Fruit fly (Drosophila melanogaster) whole organism, wandering third instar larva: Measurements from ENCODE around the gene Delta.

ENCODE experiments used
- CG32264 ChIP-seq: fragments of 200-800 bp; sonication (Bioruptor generic); optimal IDR thresholded peaks from 2 replicates; lab custom pipeline; 2016; ENCODE audit warnings: missing biosample characterization, missing genetic modification characterization
- CG9705 ChIP-seq: fragments of 200-800 bp; sonication (Bioruptor generic); optimal IDR thresholded peaks from 2 replicates; lab custom pipeline; 2018; ENCODE audit warnings: missing biosample characterization, mild to moderate bottlenecking, missing genetic modification characterization
- CrebA ChIP-seq: fragments of 200-800 bp; sonication (Bioruptor generic); optimal IDR thresholded peaks from 2 replicates; lab custom pipeline; 2016; ENCODE audit warnings: missing biosample characterization, mild to moderate bottlenecking, missing genetic modification characterization, borderline replicate concordance
- Dfd ChIP-seq: fragments of >200 bp; optimal IDR thresholded peaks from 2 replicates; lab custom pipeline; 2017; ENCODE audit warnings: missing biosample characterization, missing genetic modification characterization
- Dif ChIP-seq: fragments of 200-275, 200-300 bp; sonication (Bioruptor generic); optimal IDR thresholded peaks from 2 replicates; lab custom pipeline; 2018; ENCODE audit warnings: missing biosample characterization, missing genetic modification characterization; ENCODE audit not compliant: partially characterized antibody
- GATAd ChIP-seq: sonication (Bioruptor generic); optimal IDR thresholded peaks from 2 replicates; lab custom pipeline; 2016; ENCODE audit warnings: missing biosample characterization, missing genetic modification characterization
- HLH106 ChIP-seq: fragments of 200-800 bp; optimal IDR thresholded peaks from 3 replicates; lab custom pipeline; 2019; ENCODE audit warnings: missing biosample characterization, mild to moderate bottlenecking, missing genetic modification characterization, moderate library complexity
- Hr78 ChIP-seq: fragments of >200 bp; optimal IDR thresholded peaks from 2 replicates; lab custom pipeline; 2017; ENCODE audit warnings: missing biosample characterization, missing genetic modification characterization
- Hr83 ChIP-seq: fragments of 200-300 bp; sonication (Bioruptor generic); optimal IDR thresholded peaks from 2 replicates; lab custom pipeline; 2016; ENCODE audit warnings: missing biosample characterization, mild to moderate bottlenecking, missing genetic modification characterization, moderate library complexity; ENCODE audit not compliant: poor library complexity, severe bottlenecking
- Jra ChIP-seq: sonication (Bioruptor generic); optimal IDR thresholded peaks from 2 replicates; lab custom pipeline; 2016; ENCODE audit warnings: missing biosample characterization, missing genetic modification characterization
- Mio ChIP-seq: sonication (Bioruptor generic); optimal IDR thresholded peaks from 2 replicates; lab custom pipeline; 2016; ENCODE audit warnings: missing biosample characterization, missing genetic modification characterization
- Myc ChIP-seq: fragments of >200 bp; optimal IDR thresholded peaks from 2 replicates; lab custom pipeline; 2017
- N ChIP-seq: fragments of >200 bp; optimal IDR thresholded peaks from 2 replicates; lab custom pipeline; 2018; ENCODE audit warnings: missing biosample characterization, missing external identifiers, missing genetic modification characterization
- Rel ChIP-seq, 2 experiments: fragments of 200-800 bp; sonication (Bioruptor generic) in 1 of 2; optimal IDR thresholded peaks; 2 replicates in 1 of 2; 3 replicates in 1 of 2; lab custom pipeline; 2016 to 2019; ENCODE audit warnings: mild to moderate bottlenecking in 2 of 2, missing biosample characterization in 2 of 2, missing genetic modification characterization in 2 of 2, moderate library complexity in 1 of 2
- Sp1 ChIP-seq: fragments of 200-800 bp; sonication (Bioruptor generic); optimal IDR thresholded peaks from 3 replicates; lab custom pipeline; 2019; ENCODE audit warnings: missing biosample characterization, mild to moderate bottlenecking, missing genetic modification characterization, moderate library complexity
- Vsx2 ChIP-seq: fragments of 200-300, 225-300 bp; sonication (Bioruptor generic); optimal IDR thresholded peaks from 2 replicates; lab custom pipeline; 2018; ENCODE audit warnings: missing biosample characterization, missing genetic modification characterization; ENCODE audit not compliant: partially characterized antibody
- br ChIP-seq: fragments of 200-800 bp; sonication (Bioruptor generic); optimal IDR thresholded peaks from 2 replicates; lab custom pipeline; 2016; ENCODE audit warnings: missing biosample characterization, missing genetic modification characterization
- brk ChIP-seq: fragments of 200-800 bp; sonication (Bioruptor generic); optimal IDR thresholded peaks from 2 replicates; lab custom pipeline; 2016; ENCODE audit warnings: missing biosample characterization, mild to moderate bottlenecking, missing genetic modification characterization
- dl ChIP-seq, 2 experiments: fragments of 175-275, 200-275 bp in 1 of 2; fragments of 200-275 bp in 1 of 2; sonication (Bioruptor generic); optimal IDR thresholded peaks; lab custom pipeline; 2018; ENCODE audit warnings: mild to moderate bottlenecking in 2 of 2, missing biosample characterization in 2 of 2, missing genetic modification characterization in 2 of 2, moderate library complexity in 2 of 2; ENCODE audit not compliant: partially characterized antibody in 2 of 2, insufficient read depth in 1 of 2
- dmrt93B ChIP-seq: fragments of 200-800 bp; sonication (Bioruptor generic); optimal IDR thresholded peaks from 2 replicates; lab custom pipeline; 2018; ENCODE audit warnings: missing biosample characterization, mild to moderate bottlenecking, missing genetic modification characterization
- dsf ChIP-seq: sonication (Bioruptor generic); optimal IDR thresholded peaks from 2 replicates; lab custom pipeline; 2016; ENCODE audit warnings: missing biosample characterization, missing genetic modification characterization, borderline replicate concordance
- foxo ChIP-seq, 2 experiments: fragments of 200-800 bp; sonication (Bioruptor generic); optimal IDR thresholded peaks; 2 replicates in 1 of 2; 3 replicates in 1 of 2; lab custom pipeline; 2016 to 2017; ENCODE audit warnings: missing biosample characterization in 2 of 2, missing genetic modification characterization in 2 of 2
- fru ChIP-seq: fragments of 200-800 bp; sonication (Bioruptor generic); optimal IDR thresholded peaks from 3 replicates; lab custom pipeline; 2016; ENCODE audit warnings: missing biosample characterization, mild to moderate bottlenecking, missing genetic modification characterization
- h ChIP-seq: fragments of 200-800 bp; sonication (Bioruptor generic); optimal IDR thresholded peaks from 3 replicates; lab custom pipeline; 2016; ENCODE audit warnings: missing biosample characterization, mild to moderate bottlenecking, missing genetic modification characterization
- jim ChIP-seq: fragments of 175-275, 200-325 bp; sonication (Bioruptor generic); optimal IDR thresholded peaks from 2 replicates; lab custom pipeline; 2016; ENCODE audit warnings: missing biosample characterization, mild to moderate bottlenecking, missing genetic modification characterization
- lola ChIP-seq: fragments of >200 bp; optimal IDR thresholded peaks from 2 replicates; lab custom pipeline; 2017; ENCODE audit warnings: missing biosample characterization, missing genetic modification characterization
- pan ChIP-seq: fragments of >200 bp; optimal IDR thresholded peaks from 2 replicates; lab custom pipeline; 2017
- psq ChIP-seq: fragments of 200-800 bp; sonication (Bioruptor generic); optimal IDR thresholded peaks from 3 replicates; lab custom pipeline; 2017; ENCODE audit warnings: missing biosample characterization, mild to moderate bottlenecking, missing genetic modification characterization, moderate library complexity
- sage ChIP-seq: fragments of 200-800 bp; sonication (Bioruptor generic); optimal IDR thresholded peaks from 2 replicates; lab custom pipeline; 2016; ENCODE audit warnings: missing biosample characterization, mild to moderate bottlenecking, missing genetic modification characterization
- tai ChIP-seq: sonication (Bioruptor generic); optimal IDR thresholded peaks from 2 replicates; lab custom pipeline; 2016; ENCODE audit warnings: missing biosample characterization, missing genetic modification characterization
- usp ChIP-seq: fragments of >200 bp; optimal IDR thresholded peaks from 2 replicates; lab custom pipeline; 2017; ENCODE audit warnings: missing biosample characterization, missing genetic modification characterization

Gene Delta

dm6 chr3R:19328716-19329115 is 2.7 kb upstream of the Delta start (continued):
- no peak for TF ChIP-seq N
- TF ChIP-seq CG32264 (GFP tag; lab: Kevin White, UChicago) = no peak
- no peak for TF ChIP-seq Dif (GFP tag; lab: Kevin White, UChicago)
- no peak for TF ChIP-seq Mio (GFP tag; lab: Kevin White, UChicago)
- no peak for TF ChIP-seq Myc (lab: Kevin White, UChicago)
- TF ChIP-seq GATAd (GFP tag; lab: Kevin White, UChicago) = no peak

dm6 chr3R:19322386-19322785 is 3.6 kb downstream of the Delta start:
- TF ChIP-seq h (GFP tag; lab: Kevin White, UChicago) (no peak), br (no peak), tai (GFP tag; lab: Kevin White, UChicago) (no peak), lola (no peak), GATAd (GFP tag; lab: Kevin White, UChicago) (no peak)

- TF ChIP-seq brk (GFP tag; lab: Kevin White, UChicago) (peak; percentile 47), Dfd (no peak), Vsx2 (peak; percentile 37), CrebA (GFP tag; lab: Kevin White, UChicago) (peak; percentile 49), CG32264 (GFP tag; lab: Kevin White, UChicago) (peak; percentile 22), br (peak; percentile 22), HLH106 (tag; lab: Kevin White, UChicago) (peak; percentile 5), dl (GFP tag; optimal IDR thresholded peaks at IDR 0.05; lab: Kevin White, UChicago; ENCODE audit: insufficient read depth in 1 of 2, partially characterized antibody in 2 of 2) (peak; percentile 59 to 76), Rel (GFP tag; optimal IDR thresholded peaks at IDR 0.05; lab: Kevin White, UChicago) (peak; percentile 15), Rel (tag; optimal IDR thresholded peaks at IDR 0.05; lab: Kevin White, UChicago) (peak; percentile 12), Hr83 (GFP tag; lab: Kevin White, UChicago) (peak; percentile 48), foxo (GFP tag; optimal IDR thresholded peaks at IDR 0.05; lab: Kevin White, UChicago) (peak; percentile 30 to 38), dmrt93B (GFP tag; lab: Kevin White, UChicago) (no peak), sage (GFP tag; lab: Kevin White, UChicago) (peak; percentile 9), psq (GFP tag; lab: Kevin White, UChicago) (peak; percentile 88), usp (GFP tag; lab: Kevin White, UChicago) (no peak), h (GFP tag; lab: Kevin White, UChicago) (peak; percentile 19), CG9705 (no peak), Dif (GFP tag; lab: Kevin White, UChicago) (peak; percentile 89), jim (GFP tag; lab: Kevin White, UChicago) (peak; percentile 50), Hr78 (GFP tag; lab: Kevin White, UChicago) (no peak), Jra (GFP tag; lab: Kevin White, UChicago) (no peak), Sp1 (GFP tag; lab: Kevin White, UChicago) (peak; percentile 61), Myc (lab: Kevin White, UChicago) (no peak), fru (GFP tag; lab: Kevin White, UChicago) (peak; percentile 45)
These were observed 4.4 kb downstream of the Delta start for dm6 chr3R:19321457-19322172.

- TF ChIP-seq Vsx2 (no peak), dsf (GFP tag; lab: Kevin White, UChicago) (no peak), Myc (lab: Kevin White, UChicago) (no peak), foxo (GFP tag; optimal IDR thresholded peaks at IDR 0.05; lab: Kevin White, UChicago) (no peak), jim (GFP tag; lab: Kevin White, UChicago) (no peak), tai (GFP tag; lab: Kevin White, UChicago) (no peak), Hr78 (GFP tag; lab: Kevin White, UChicago) (no peak), CrebA (GFP tag; lab: Kevin White, UChicago) (no peak), Sp1 (GFP tag; lab: Kevin White, UChicago) (no peak), Dif (GFP tag; lab: Kevin White, UChicago) (no peak), pan (no peak)
These were observed 6.6 kb downstream of the Delta start for dm6 chr3R:19319433-19319832.
